Worm (Caenorhabditis elegans) whole organism, L1 larva: ENCODE results near the gene flp-21.

Source experiments
- C04F5.9 ChIP-seq: sonication (generic microtip); optimal IDR thresholded peaks from 2 replicates; lab custom pipeline; 2016; ENCODE audit warnings: missing genetic modification characterization, missing compliant biosample characterization
- C34B4.2 ChIP-seq: sonication (generic microtip); optimal IDR thresholded peaks from 2 replicates; lab custom pipeline; 2017; ENCODE audit warnings: mild to moderate bottlenecking, missing genetic modification characterization, missing compliant biosample characterization
- F16B12.6 ChIP-seq: fragments of 150-350 bp; optimal IDR thresholded peaks from 2 replicates; lab custom pipeline; 2014; ENCODE audit warnings: missing biosample characterization, missing genetic modification characterization
- Y116A8C.19 ChIP-seq: sonication (generic microtip); optimal IDR thresholded peaks from 2 replicates; lab custom pipeline; 2016; ENCODE audit warnings: missing compliant biosample characterization, missing genetic modification characterization, borderline replicate concordance
- aha-1 ChIP-seq: fragments of 150-350 bp; optimal IDR thresholded peaks from 2 replicates; lab custom pipeline; 2014; ENCODE audit warnings: missing biosample characterization, missing genetic modification characterization
- alr-1 ChIP-seq: fragments of 200-800 bp; sonication (Bioruptor generic); optimal IDR thresholded peaks from 2 replicates; lab custom pipeline; 2018; ENCODE audit warnings: borderline replicate concordance, mild to moderate bottlenecking, missing genetic modification characterization, missing compliant biosample characterization
- blmp-1 ChIP-seq: fragments of 150-350 bp; optimal IDR thresholded peaks from 2 replicates; lab custom pipeline; 2014; ENCODE audit warnings: missing biosample characterization, missing genetic modification characterization
- ceh-82 ChIP-seq, 3 experiments: fragments of 150-350 bp in 1 of 3; sonication (generic microtip) in 2 of 3; optimal IDR thresholded peaks; 2 replicates each; lab custom pipeline; 2014 to 2017; ENCODE audit warnings: missing biosample characterization in 3 of 3, missing genetic modification characterization in 3 of 3
- ceh-90 ChIP-seq: sonication (generic microtip); optimal IDR thresholded peaks from 2 replicates; lab custom pipeline; 2016; ENCODE audit warnings: missing genetic modification characterization, missing compliant biosample characterization
- ces-1 ChIP-seq: fragments of 150-350 bp; optimal IDR thresholded peaks from 2 replicates; lab custom pipeline; 2014; ENCODE audit warnings: missing biosample characterization, missing genetic modification reagents, missing genetic modification characterization
- egl-13 ChIP-seq: sonication (generic microtip); optimal IDR thresholded peaks from 2 replicates; lab custom pipeline; 2016; ENCODE audit warnings: missing genotype, missing genetic modification reagents, missing genetic modification characterization, missing compliant biosample characterization
- elt-2 ChIP-seq: sonication (generic microtip); optimal IDR thresholded peaks from 2 replicates; lab custom pipeline; 2016; ENCODE audit warnings: missing genetic modification characterization, mild to moderate bottlenecking, inconsistent platforms, missing compliant biosample characterization, missing genetic modification reagents
- fkh-10 ChIP-seq: sonication (generic microtip); optimal IDR thresholded peaks from 2 replicates; lab custom pipeline; 2017; ENCODE audit warnings: missing biosample characterization, missing genetic modification reagents, missing genetic modification characterization
- fkh-8 ChIP-seq: sonication (generic microtip); optimal IDR thresholded peaks from 2 replicates; lab custom pipeline; 2016; ENCODE audit warnings: mild to moderate bottlenecking, missing genetic modification characterization, missing compliant biosample characterization
- fos-1 ChIP-seq: fragments of 150-350 bp; optimal IDR thresholded peaks from 2 replicates; lab custom pipeline; 2014; ENCODE audit warnings: missing biosample characterization, missing genetic modification characterization
- grh-1 ChIP-seq: fragments of 200-800 bp; sonication (Bioruptor generic); IDR thresholded peaks from 2 replicates; pipeline ENCODE4 v1.3.6; 2022; ENCODE audit warnings: missing genetic modification reagents, missing genetic modification characterization, missing compliant biosample characterization
- hlh-4 ChIP-seq: sonication (generic microtip); optimal IDR thresholded peaks from 2 replicates; lab custom pipeline; 2016; ENCODE audit warnings: mild to moderate bottlenecking, missing genetic modification characterization, missing compliant biosample characterization
- irx-1 ChIP-seq: sonication (generic microtip); optimal IDR thresholded peaks from 2 replicates; lab custom pipeline; 2016; ENCODE audit warnings: missing genetic modification characterization, missing compliant biosample characterization
- lin-13 ChIP-seq: fragments of 150-350 bp; optimal IDR thresholded peaks from 2 replicates; lab custom pipeline; 2014; ENCODE audit warnings: missing biosample characterization, missing genetic modification reagents, missing genetic modification characterization
- lin-14 ChIP-seq: fragments of 200-800 bp; sonication (Bioruptor generic); optimal IDR thresholded peaks from 2 replicates; lab custom pipeline; 2018; ENCODE audit warnings: mild to moderate bottlenecking, missing genetic modification characterization, moderate library complexity, missing compliant biosample characterization
- lir-3 ChIP-seq: sonication (generic microtip); optimal IDR thresholded peaks from 2 replicates; lab custom pipeline; 2016; ENCODE audit warnings: mild to moderate bottlenecking, missing genetic modification characterization, moderate library complexity, missing compliant biosample characterization; ENCODE audit not compliant: poor library complexity
- mab-9 ChIP-seq: fragments of 200-800 bp; sonication (Bioruptor generic); IDR thresholded peaks from 2 replicates; pipeline ENCODE4 v1.3.6; 2022; ENCODE audit warnings: missing genetic modification reagents, missing genetic modification characterization, missing compliant biosample characterization
- mdl-1 ChIP-seq, 2 experiments: fragments of 150-350 bp; optimal IDR thresholded peaks; 2 replicates each; lab custom pipeline; 2014 to 2017; ENCODE audit warnings: missing biosample characterization in 2 of 2, missing genetic modification characterization in 2 of 2, inconsistent platforms in 1 of 2
- nhr-11 ChIP-seq: fragments of 150-350 bp; optimal IDR thresholded peaks from 2 replicates; lab custom pipeline; 2014; ENCODE audit warnings: missing biosample characterization, missing genetic modification characterization
- nhr-19 ChIP-seq: fragments of 200-800 bp; sonication (Bioruptor generic); conservative IDR thresholded peaks from 2 replicates; pipeline ENCODE4 v1.3.6; 2022; ENCODE audit warnings: missing genetic modification characterization, missing compliant biosample characterization
- nhr-20 ChIP-seq: sonication (generic microtip); optimal IDR thresholded peaks from 2 replicates; lab custom pipeline; 2016; ENCODE audit warnings: mild to moderate bottlenecking, missing genetic modification characterization, missing compliant biosample characterization
- nhr-237 ChIP-seq: fragments of 150-350 bp; optimal IDR thresholded peaks from 2 replicates; lab custom pipeline; 2014; ENCODE audit warnings: missing biosample characterization, missing genetic modification characterization
- nhr-47 ChIP-seq: sonication (generic microtip); optimal IDR thresholded peaks from 2 replicates; lab custom pipeline; 2016; ENCODE audit warnings: mild to moderate bottlenecking, missing genetic modification characterization, moderate library complexity, missing compliant biosample characterization
- nhr-71 ChIP-seq: sonication (generic microtip); optimal IDR thresholded peaks from 2 replicates; lab custom pipeline; 2016; ENCODE audit warnings: mild to moderate bottlenecking, missing genetic modification characterization, moderate library complexity, missing compliant biosample characterization
- nhr-77 ChIP-seq: fragments of 150-350 bp; optimal IDR thresholded peaks from 2 replicates; lab custom pipeline; 2014; ENCODE audit warnings: missing biosample characterization, missing genetic modification characterization
- nhr-84 ChIP-seq: sonication (generic microtip); optimal IDR thresholded peaks from 2 replicates; lab custom pipeline; 2017; ENCODE audit warnings: missing biosample characterization, missing genetic modification characterization
- nhr-90 ChIP-seq: sonication (generic microtip); optimal IDR thresholded peaks from 2 replicates; lab custom pipeline; 2016; ENCODE audit warnings: mild to moderate bottlenecking, missing genetic modification characterization, missing compliant biosample characterization; ENCODE audit not compliant: poor library complexity
- pag-3 ChIP-seq: sonication (generic microtip); optimal IDR thresholded peaks from 2 replicates; lab custom pipeline; 2017; ENCODE audit warnings: missing genetic modification characterization, mild to moderate bottlenecking, missing compliant biosample characterization, antibody characterized with exemption, borderline replicate concordance; ENCODE audit not compliant: insufficient read depth
- rnt-1 ChIP-seq: sonication (generic microtip); optimal IDR thresholded peaks from 2 replicates; lab custom pipeline; 2016; ENCODE audit warnings: mild to moderate bottlenecking, missing genetic modification characterization, moderate library complexity, missing compliant biosample characterization
- skn-1 ChIP-seq: fragments of 150-350 bp; optimal IDR thresholded peaks from 2 replicates; lab custom pipeline; 2014; ENCODE audit warnings: missing biosample characterization, missing genetic modification characterization
- snu-23 ChIP-seq: sonication (generic microtip); optimal IDR thresholded peaks from 2 replicates; lab custom pipeline; 2016; ENCODE audit warnings: missing genetic modification characterization, missing compliant biosample characterization
- sox-4 ChIP-seq: sonication (generic microtip); optimal IDR thresholded peaks from 2 replicates; lab custom pipeline; 2016; ENCODE audit warnings: missing genetic modification characterization, missing compliant biosample characterization
- sptf-1 ChIP-seq: fragments of 150-350 bp; optimal IDR thresholded peaks from 2 replicates; lab custom pipeline; 2014; ENCODE audit warnings: missing biosample characterization, missing genetic modification characterization
- sup-37 ChIP-seq: fragments of 200-800 bp; sonication (Bioruptor generic); optimal IDR thresholded peaks from 2 replicates; lab custom pipeline; 2018; ENCODE audit warnings: mild to moderate bottlenecking, missing genetic modification characterization, missing compliant biosample characterization
- unc-62 ChIP-seq: fragments of 150-350 bp; optimal IDR thresholded peaks from 2 replicates; lab custom pipeline; 2014; ENCODE audit warnings: missing biosample characterization, missing genetic modification reagents, missing genetic modification characterization
- xbp-1 ChIP-seq: sonication (generic microtip); optimal IDR thresholded peaks from 2 replicates; lab custom pipeline; 2016; ENCODE audit warnings: missing genetic modification characterization, missing compliant biosample characterization
- zag-1 ChIP-seq: fragments of 150-350 bp; optimal IDR thresholded peaks from 2 replicates; lab custom pipeline; 2014; ENCODE audit warnings: missing biosample characterization, missing genetic modification characterization
- zip-4 ChIP-seq: fragments of 200-800 bp; sonication (Bioruptor generic); optimal IDR thresholded peaks from 2 replicates; lab custom pipeline; 2018; ENCODE audit warnings: mild to moderate bottlenecking, missing genetic modification characterization, moderate library complexity, missing compliant biosample characterization
- ztf-11 ChIP-seq, 2 experiments: sonication (generic microtip); optimal IDR thresholded peaks; 2 replicates each; lab custom pipeline; 2016 to 2017; ENCODE audit warnings: missing genetic modification characterization in 2 of 2, missing biosample characterization in 1 of 2, missing compliant biosample characterization in 1 of 2

Gene flp-21

DNA sequence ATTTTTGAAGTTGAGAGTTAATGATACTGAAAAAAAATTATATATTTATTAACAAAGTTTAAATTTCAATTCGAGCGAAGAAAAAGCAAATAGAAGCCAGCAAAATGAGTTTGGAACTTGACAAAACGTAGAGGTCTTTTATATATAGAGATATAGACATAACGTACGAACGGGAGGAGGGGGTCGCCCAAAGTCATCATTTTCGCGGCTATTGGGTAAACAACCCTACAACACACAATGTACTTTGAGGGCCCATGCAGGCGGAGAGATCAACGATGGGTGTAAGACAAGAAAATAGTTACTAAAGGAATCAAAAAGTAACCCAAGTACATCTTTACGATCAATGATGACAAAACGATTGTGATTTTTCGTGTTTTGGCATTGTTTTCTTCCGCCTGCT lies 18.6 kb downstream of the flp-21 start, which contains the start of gene ZK742.4:
Gene ZK742.4 (minus strand): TSS at position 35 of the 400 bp plus-strand sequence.
- TF ChIP-seq C34B4.2, result no peak
- TF ChIP-seq nhr-20 (tag; lab: Kevin White, UChicago), result peak; percentile 37
- no peak for TF ChIP-seq zip-4 (GFP tag; lab: Kevin White, UChicago)
- TF ChIP-seq sox-4 (tag; lab: Kevin White, UChicago), result no peak
- no peak for TF ChIP-seq nhr-19 (GFP tag; lab: Robert Waterston, UW)
- TF ChIP-seq grh-1 (GFP tag; lab: Robert Waterston, UW), result no peak
- TF ChIP-seq nhr-237 (tag; lab: Kevin White, UChicago), result no peak
- TF ChIP-seq skn-1, result peak; percentile 77
- no peak for TF ChIP-seq nhr-11 (tag; lab: Kevin White, UChicago)
- TF ChIP-seq aha-1 (tag; lab: Kevin White, UChicago), result no peak
- TF ChIP-seq nhr-71 (tag; lab: Kevin White, UChicago), result no peak
- no peak for TF ChIP-seq nhr-47 (tag; lab: Kevin White, UChicago)
- no peak for TF ChIP-seq hlh-4 (tag; lab: Kevin White, UChicago)
- TF ChIP-seq F16B12.6, result no peak
- peak; percentile 29 for TF ChIP-seq lin-14 (GFP tag; lab: Kevin White, UChicago)
- no peak for TF ChIP-seq fkh-10 (GFP tag; lab: Kevin White, UChicago)
- TF ChIP-seq C04F5.9 (tag; lab: Kevin White, UChicago), result no peak
- TF ChIP-seq ces-1, result no peak
- no peak for TF ChIP-seq pag-3
- no peak for TF ChIP-seq ceh-90
- TF ChIP-seq ztf-11 (tag; optimal IDR thresholded peaks at IDR 0.05; lab: Kevin White, UChicago), result no peak
- no peak for TF ChIP-seq xbp-1 (tag; lab: Kevin White, UChicago)
- TF ChIP-seq nhr-90, result no peak

DNA sequence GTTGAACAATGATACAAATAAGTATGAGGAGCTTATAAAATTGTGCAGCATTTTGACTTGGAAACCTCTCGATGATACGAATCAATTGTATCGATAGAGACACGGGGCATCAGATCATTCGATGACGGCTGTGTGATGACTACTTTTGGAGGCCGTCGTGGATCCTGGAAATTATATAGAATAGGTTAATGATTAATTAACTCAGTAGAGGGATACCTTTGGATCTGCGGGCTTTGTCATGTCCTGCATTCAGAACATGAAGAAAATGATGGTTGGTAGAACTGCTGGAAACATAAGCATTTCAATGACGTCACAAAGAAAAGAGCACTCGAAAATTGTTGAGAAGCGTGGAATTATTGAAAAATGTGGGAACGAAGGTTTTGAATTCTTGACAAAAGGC lies 21.4 kb downstream of the flp-21 start, which contains the start of gene ZK742.6:
Gene ZK742.6 (minus strand): TSS at position 342 of the 400 bp plus-strand sequence.
- no peak for TF ChIP-seq lir-3 (tag; lab: Kevin White, UChicago)
- no peak for TF ChIP-seq nhr-84
- no peak for TF ChIP-seq Y116A8C.19

DNA sequence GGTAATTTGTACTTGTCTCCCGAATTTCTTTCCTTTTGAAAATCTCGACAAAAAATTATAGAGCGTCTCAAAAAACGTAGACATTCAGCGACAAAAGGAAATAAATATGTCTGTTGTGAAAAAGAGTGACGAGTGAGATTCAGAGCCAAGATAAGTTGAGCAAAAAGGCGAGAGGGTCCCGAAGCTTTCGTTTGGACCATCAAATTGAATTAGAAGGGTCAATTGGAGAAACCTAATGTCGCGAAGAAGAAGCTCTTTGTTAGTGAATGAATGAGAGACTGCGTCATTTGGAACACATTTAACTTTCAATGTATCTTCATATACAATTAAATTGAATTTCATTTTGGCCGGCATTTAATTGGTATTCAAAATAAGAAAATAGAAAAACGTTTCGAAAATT lies 23.3 kb downstream of the flp-21 start:
- TF ChIP-seq ces-1, result peak; percentile 22
- peak; percentile 66 for TF ChIP-seq lin-14 (GFP tag; lab: Kevin White, UChicago)
- TF ChIP-seq irx-1 (tag; lab: Kevin White, UChicago), result no peak
- peak; percentile 51 for TF ChIP-seq fkh-10 (GFP tag; lab: Kevin White, UChicago)
- TF ChIP-seq sup-37 (GFP tag; lab: Kevin White, UChicago), result no peak

DNA sequence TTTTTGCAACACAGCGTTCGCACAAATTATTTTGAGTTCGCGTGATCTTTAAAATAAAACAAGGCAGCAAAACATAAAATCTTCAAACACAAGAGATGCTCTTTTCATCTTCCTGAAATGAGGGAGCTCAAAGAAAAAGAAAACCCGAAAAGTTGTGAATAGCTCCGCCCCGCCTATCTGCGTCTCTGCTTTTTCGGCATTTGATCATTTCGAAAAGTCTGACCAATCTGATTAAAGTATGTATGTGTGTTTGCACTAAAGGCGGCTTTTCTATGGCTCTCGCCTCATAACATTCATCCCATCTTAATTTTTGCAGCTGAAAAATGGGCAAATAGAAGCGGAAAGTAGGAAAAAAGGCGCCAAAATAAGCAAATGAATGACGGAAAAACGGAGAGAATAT lies 26.4 kb downstream of the flp-21 start:
- no peak for TF ChIP-seq nhr-237 (tag; lab: Kevin White, UChicago)
- peak; percentile 3 for TF ChIP-seq nhr-71 (tag; lab: Kevin White, UChicago)
- no peak for TF ChIP-seq ceh-90
- no peak for TF ChIP-seq egl-13 (tag; lab: Kevin White, UChicago)
- no peak for TF ChIP-seq snu-23 (GFP tag; lab: Kevin White, UChicago)
- TF ChIP-seq fkh-8 (tag; lab: Kevin White, UChicago), result peak; percentile 9
- peak; percentile 68 for TF ChIP-seq fkh-10 (GFP tag; lab: Kevin White, UChicago)
- peak in 1 of 3 experiments; percentile 16 for TF ChIP-seq ceh-82 (tag; optimal IDR thresholded peaks at IDR 0.05; lab: Kevin White, UChicago)
- TF ChIP-seq zip-4 (GFP tag; lab: Kevin White, UChicago), result no peak
- TF ChIP-seq lin-14 (GFP tag; lab: Kevin White, UChicago), result peak; percentile 82
- no peak for TF ChIP-seq xbp-1 (tag; lab: Kevin White, UChicago)
- TF ChIP-seq, all 84 proteins: peak for 5

DNA sequence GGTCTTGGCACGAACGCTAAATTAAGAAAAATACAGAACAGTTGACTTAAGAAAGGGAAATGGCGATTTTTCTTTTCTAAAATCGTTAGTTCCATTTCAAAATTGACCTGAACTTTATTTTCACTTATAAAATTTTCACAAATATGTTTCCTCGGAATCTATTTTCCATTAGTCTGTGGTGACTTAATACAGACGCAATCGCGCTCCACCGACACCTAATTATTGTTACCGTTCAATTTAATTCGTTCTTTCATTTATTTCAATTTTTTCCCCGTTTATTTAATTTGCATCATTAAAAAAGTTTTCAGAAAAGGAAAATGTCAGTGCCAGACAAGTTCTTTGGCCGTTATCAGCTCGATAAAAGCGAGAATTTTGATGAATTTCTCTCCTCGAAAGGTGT lies 27.1 kb downstream of the flp-21 start, which contains the start of gene lbp-4:
Gene lbp-4 (plus strand): TSS at position 309 of the 400 bp plus-strand sequence.
- no peak for TF ChIP-seq alr-1 (tag; lab: Kevin White, UChicago)
- peak; percentile 25 for TF ChIP-seq pag-3
- TF ChIP-seq sptf-1 (tag; lab: Kevin White, UChicago), result no peak
- no peak for TF ChIP-seq elt-2 (tag; lab: Kevin White, UChicago)
- peak; percentile 36 for TF ChIP-seq nhr-47 (tag; lab: Kevin White, UChicago)
- no peak for TF ChIP-seq mdl-1 (tag; optimal IDR thresholded peaks at IDR 0.05; lab: Kevin White, UChicago)
- no peak for TF ChIP-seq zag-1 (tag; lab: Kevin White, UChicago)
- TF ChIP-seq sox-4 (tag; lab: Kevin White, UChicago), result no peak
- TF ChIP-seq mab-9 (GFP tag; lab: Robert Waterston, UW), result no peak
- no peak for TF ChIP-seq blmp-1 (tag; lab: Kevin White, UChicago)
- TF ChIP-seq lin-13, result peak; percentile 20
- TF ChIP-seq nhr-237 (tag; lab: Kevin White, UChicago), result no peak
- no peak for TF ChIP-seq fos-1 (tag; lab: Kevin White, UChicago)
- no peak for TF ChIP-seq fkh-10 (GFP tag; lab: Kevin White, UChicago)
- TF ChIP-seq unc-62 (GFP tag; lab: Kevin White, UChicago), result no peak
- peak; percentile 23 for TF ChIP-seq nhr-77
- TF ChIP-seq rnt-1 (tag; lab: Kevin White, UChicago), result peak; percentile 49
